Fruit fly (Drosophila melanogaster) whole organism, larva: ENCODE measurements around the gene thw.

Experiments used
- noc ChIP-seq: fragments of 200-800 bp; sonication (Bioruptor generic); optimal IDR thresholded peaks from 3 replicates; lab custom pipeline; 2019; ENCODE audit warnings: missing biosample characterization, mild to moderate bottlenecking, missing genetic modification characterization, moderate library complexity

The thw gene

dm6 chr3R:7259554-7259953, 35.3 kb downstream of the thw start:
- no peak for TF ChIP-seq noc (tag; lab: Kevin White, UChicago)

- no peak for TF ChIP-seq noc (tag; lab: Kevin White, UChicago)
Observed at dm6 chr3R:7265567-7266208, 41.5 kb downstream of the thw start, which contains the start of the genes Gld and Syt4. Gld (minus strand) TSS chr3R:7265703. Syt4 (plus strand) TSS chr3R:7266065.

dm6 chr3R:7274973-7275525, 50.8 kb downstream of the thw start:
- no peak for TF ChIP-seq noc (tag; lab: Kevin White, UChicago)

dm6 chr3R:7276782-7277181, 52.6 kb downstream of the thw start:
- no peak for TF ChIP-seq noc (tag; lab: Kevin White, UChicago)

- no peak for TF ChIP-seq noc (tag; lab: Kevin White, UChicago)
Observed at dm6 chr3R:7282244-7282890, 58.2 kb downstream of the thw start.

dm6 chr3R:7285662-7286061, 61.4 kb downstream of the thw start, which contains the start of gene RacGAP84C:
RacGAP84C (plus strand) TSS chr3R:7285962.
- TF ChIP-seq noc (tag; lab: Kevin White, UChicago): no peak
